Worm (Caenorhabditis elegans) whole organism, late embryonic: ENCODE results near the gene nob-1.

Experiments used
- K02D7.2 ChIP-seq: sonication (generic microtip); optimal IDR thresholded peaks from 2 replicates; lab custom pipeline; 2017; ENCODE audit warnings: mild to moderate bottlenecking, missing genetic modification characterization, missing compliant biosample characterization
- ahr-1 ChIP-seq: sonication (generic microtip); optimal IDR thresholded peaks from 2 replicates; lab custom pipeline; 2016; ENCODE audit warnings: missing genetic modification characterization, missing compliant biosample characterization
- ama-1 ChIP-seq: fragments of 150-350 bp; optimal IDR thresholded peaks from 2 replicates; lab custom pipeline; 2014
- ceh-14 ChIP-seq: sonication (generic microtip); optimal IDR thresholded peaks from 2 replicates; lab custom pipeline; 2016; ENCODE audit warnings: missing genotype, missing genetic modification characterization, missing compliant biosample characterization
- ceh-18 ChIP-seq: sonication (generic microtip); optimal IDR thresholded peaks from 2 replicates; lab custom pipeline; 2016; ENCODE audit warnings: missing genetic modification characterization, missing compliant biosample characterization
- ceh-19 ChIP-seq: fragments of 200-800 bp; sonication (Bioruptor generic); optimal IDR thresholded peaks from 2 replicates; lab custom pipeline; 2018; ENCODE audit warnings: mild to moderate bottlenecking, missing genetic modification characterization, missing compliant biosample characterization
- ceh-2 ChIP-seq: sonication (generic microtip); optimal IDR thresholded peaks from 2 replicates; lab custom pipeline; 2016; ENCODE audit warnings: missing genotype, missing genetic modification characterization, missing compliant biosample characterization
- ceh-22 ChIP-seq: sonication (generic microtip); optimal IDR thresholded peaks from 2 replicates; lab custom pipeline; 2017; ENCODE audit warnings: missing biosample characterization, missing genetic modification characterization
- ceh-45 ChIP-seq: fragments of 200-800 bp; sonication (Bioruptor generic); IDR thresholded peaks from 2 replicates; pipeline ENCODE4 v1.3.6; 2022; ENCODE audit warnings: missing genetic modification reagents, missing genetic modification characterization, missing compliant biosample characterization
- ceh-48 ChIP-seq: sonication (generic microtip); optimal IDR thresholded peaks from 2 replicates; lab custom pipeline; 2016; ENCODE audit warnings: missing genetic modification characterization, inconsistent platforms, missing compliant biosample characterization
- elt-2 ChIP-seq: sonication (generic microtip); optimal IDR thresholded peaks from 2 replicates; lab custom pipeline; 2016; ENCODE audit warnings: missing genetic modification reagents, missing genetic modification characterization, missing compliant biosample characterization
- fkh-10 ChIP-seq: fragments of 150-350 bp; optimal IDR thresholded peaks from 2 replicates; lab custom pipeline; 2014; ENCODE audit warnings: missing biosample characterization, missing genetic modification reagents, missing genetic modification characterization
- gmeb-2 ChIP-seq: sonication (generic microtip); optimal IDR thresholded peaks from 2 replicates; lab custom pipeline; 2016; ENCODE audit warnings: missing genetic modification characterization, inconsistent platforms, missing compliant biosample characterization
- hlh-15 ChIP-seq: sonication (generic microtip); optimal IDR thresholded peaks from 2 replicates; lab custom pipeline; 2016; ENCODE audit warnings: missing genetic modification characterization, missing compliant biosample characterization
- hlh-30 ChIP-seq: sonication (generic microtip); optimal IDR thresholded peaks from 2 replicates; lab custom pipeline; 2017; ENCODE audit warnings: antibody characterized with exemption, missing genetic modification characterization, missing compliant biosample characterization; ENCODE audit not compliant: insufficient read depth
- hlh-8 ChIP-seq: sonication (generic microtip); optimal IDR thresholded peaks from 2 replicates; lab custom pipeline; 2016; ENCODE audit warnings: missing genotype, missing genetic modification characterization, missing compliant biosample characterization
- lim-6 ChIP-seq: sonication (generic microtip); optimal IDR thresholded peaks from 2 replicates; lab custom pipeline; 2016; ENCODE audit warnings: missing genetic modification characterization, missing compliant biosample characterization
- lin-11 ChIP-seq: fragments of 200-800 bp; sonication (Bioruptor generic); optimal IDR thresholded peaks from 2 replicates; lab custom pipeline; 2018; ENCODE audit warnings: mild to moderate bottlenecking, missing genetic modification characterization, missing compliant biosample characterization
- nfya-1 ChIP-seq: sonication (generic microtip); optimal IDR thresholded peaks from 2 replicates; lab custom pipeline; 2017; ENCODE audit warnings: missing genetic modification characterization, mild to moderate bottlenecking, missing compliant biosample characterization, antibody characterized with exemption, moderate library complexity
- nhr-232 ChIP-seq: sonication (generic microtip); optimal IDR thresholded peaks from 2 replicates; lab custom pipeline; 2016; ENCODE audit warnings: missing genetic modification characterization, missing compliant biosample characterization
- odd-2 ChIP-seq: sonication (generic microtip); optimal IDR thresholded peaks from 2 replicates; lab custom pipeline; 2017; ENCODE audit warnings: antibody characterized with exemption, mild to moderate bottlenecking, missing genetic modification characterization, missing compliant biosample characterization
- pha-4 ChIP-seq: fragments of 150-350 bp; optimal IDR thresholded peaks from 2 replicates; lab custom pipeline; 2018; ENCODE audit warnings: missing biosample characterization, missing genetic modification reagents, missing genetic modification characterization
- rnt-1 ChIP-seq: sonication (generic microtip); optimal IDR thresholded peaks from 2 replicates; lab custom pipeline; 2016; ENCODE audit warnings: missing genetic modification characterization, missing compliant biosample characterization
- sdc-2 ChIP-seq: sonication (generic microtip); optimal IDR thresholded peaks from 2 replicates; lab custom pipeline; 2016; ENCODE audit warnings: missing genotype, missing genetic modification characterization, missing compliant biosample characterization
- sox-4 ChIP-seq: sonication (generic microtip); optimal IDR thresholded peaks from 2 replicates; lab custom pipeline; 2017; ENCODE audit warnings: mild to moderate bottlenecking, missing genetic modification characterization, inconsistent platforms, missing compliant biosample characterization
- tbx-2 ChIP-seq: sonication (generic microtip); optimal IDR thresholded peaks from 2 replicates; lab custom pipeline; 2016; ENCODE audit warnings: missing genetic modification characterization, missing compliant biosample characterization
- unc-42 ChIP-seq: sonication (generic microtip); optimal IDR thresholded peaks from 2 replicates; lab custom pipeline; 2016; ENCODE audit warnings: missing genotype, missing genetic modification characterization, missing compliant biosample characterization
- unc-55 ChIP-seq: sonication (generic microtip); optimal IDR thresholded peaks from 2 replicates; lab custom pipeline; 2017; ENCODE audit warnings: missing biosample characterization, missing genetic modification reagents, missing genetic modification characterization
- unc-86 ChIP-seq: sonication (generic microtip); optimal IDR thresholded peaks from 2 replicates; lab custom pipeline; 2016; ENCODE audit warnings: missing genetic modification characterization, missing compliant biosample characterization

nob-1 gene

DNA sequence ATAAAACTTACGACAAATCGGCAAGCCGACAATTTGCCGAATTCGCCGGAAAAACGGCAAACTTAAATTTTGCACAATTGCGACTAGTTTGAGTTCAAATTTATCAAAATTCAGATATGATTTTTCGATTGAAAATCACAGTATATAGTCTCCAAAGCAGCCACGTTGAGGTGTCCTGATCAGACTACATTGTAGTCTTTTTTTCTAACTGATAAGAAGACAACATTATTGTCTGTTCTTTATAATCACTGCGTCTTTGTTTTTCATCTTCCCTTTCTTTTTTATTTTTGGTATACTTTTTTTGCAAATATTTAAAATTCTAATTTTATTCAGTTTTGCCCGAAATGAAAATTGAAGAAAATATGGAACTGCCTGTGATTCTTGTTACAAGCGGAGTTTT is 23.3 kb upstream of the nob-1 start, which contains the start of the genes cest-12 and lonp-2:
cest-12 (minus strand) TSS at position 101 of the 400 bp plus-strand sequence.
lonp-2 (plus strand) TSS at position 334 of the 400 bp plus-strand sequence.
- TF ChIP-seq tbx-2 (tag; lab: Kevin White, UChicago): no peak
- TF ChIP-seq ceh-22 (tag; lab: Kevin White, UChicago): no peak
- no peak for TF ChIP-seq ahr-1 (tag; lab: Kevin White, UChicago)
- TF ChIP-seq lim-6: no peak
- no peak for TF ChIP-seq ama-1 (lab: Kevin White, UChicago)
- no peak for TF ChIP-seq ceh-45 (GFP tag; lab: Robert Waterston, UW)
- TF ChIP-seq nhr-232: no peak
- TF ChIP-seq unc-86: no peak
- TF ChIP-seq rnt-1: no peak
- TF ChIP-seq fkh-10 (GFP tag; lab: Kevin White, UChicago): no peak
- no peak for TF ChIP-seq odd-2 (tag; lab: Kevin White, UChicago)
- TF ChIP-seq ceh-19 (GFP tag; lab: Kevin White, UChicago): no peak
- no peak for TF ChIP-seq sox-4 (tag; lab: Kevin White, UChicago)
- no peak for TF ChIP-seq sdc-2 (tag; lab: Kevin White, UChicago)
- no peak for TF ChIP-seq gmeb-2 (tag; lab: Kevin White, UChicago)
- no peak for TF ChIP-seq hlh-30
- TF ChIP-seq K02D7.2: no peak
- no peak for TF ChIP-seq lin-11 (tag; lab: Kevin White, UChicago)
- no peak for TF ChIP-seq hlh-8 (tag; lab: Kevin White, UChicago)

DNA sequence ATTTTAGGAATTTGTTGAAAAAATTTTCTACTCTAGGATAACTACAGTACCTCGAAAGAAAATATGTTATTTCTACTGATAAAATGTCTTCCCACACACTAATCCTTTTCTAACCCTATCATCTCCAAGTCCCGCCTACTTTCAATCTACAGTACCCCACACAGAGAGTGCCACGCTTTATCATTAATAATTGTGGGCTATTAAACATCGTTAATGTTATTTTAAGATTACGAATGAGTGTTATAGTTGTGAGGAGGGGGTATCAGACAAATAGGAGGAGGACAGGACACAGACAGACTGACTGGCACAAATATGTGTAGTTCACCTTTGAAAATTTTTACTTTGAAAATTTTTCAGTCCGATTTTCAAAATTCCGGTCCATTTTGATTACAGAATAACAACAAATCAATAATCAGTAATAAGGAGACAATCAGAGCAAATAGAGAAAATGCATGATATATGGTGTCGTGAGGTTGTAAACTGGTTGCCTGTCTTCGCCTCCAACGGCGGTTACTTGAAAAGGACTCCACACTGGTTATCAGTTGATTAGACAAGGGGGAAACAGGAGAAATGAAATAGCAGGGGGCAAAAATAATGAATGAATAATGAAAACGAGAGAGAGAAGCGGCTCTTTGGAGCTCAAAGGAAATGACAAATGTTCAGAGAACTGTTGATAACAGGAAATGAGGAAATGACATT is 10.2 kb upstream of the nob-1 start:
- TF ChIP-seq elt-2 (tag; lab: Kevin White, UChicago): peak; percentile 1
- TF ChIP-seq hlh-30: no peak

DNA sequence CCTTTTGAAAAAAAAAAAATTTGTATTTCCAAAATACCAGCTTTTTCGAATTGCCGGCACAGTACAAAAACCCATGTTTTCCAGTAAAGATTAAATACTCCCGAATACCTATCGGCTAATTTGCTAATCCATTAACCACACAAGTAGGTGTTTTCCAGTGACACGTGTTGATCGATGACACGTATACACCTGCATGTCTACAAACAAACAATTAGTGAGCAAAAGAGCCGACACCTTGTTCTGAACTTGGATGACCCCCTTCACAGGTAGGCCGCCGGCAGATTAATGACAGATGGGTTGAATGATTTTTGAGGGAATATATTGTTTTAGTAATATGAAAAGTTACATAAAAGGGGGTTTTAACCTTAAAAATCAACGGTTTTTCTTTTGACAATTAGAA is 8.5 kb upstream of the nob-1 start:
- TF ChIP-seq sdc-2 (tag; lab: Kevin White, UChicago) (no peak), unc-42 (tag; lab: Kevin White, UChicago) (no peak), ceh-48 (no peak), nfya-1 (tag; lab: Kevin White, UChicago) (no peak), elt-2 (tag; lab: Kevin White, UChicago) (no peak), pha-4 (no peak), ceh-19 (GFP tag; lab: Kevin White, UChicago) (no peak), unc-86 (no peak)

DNA sequence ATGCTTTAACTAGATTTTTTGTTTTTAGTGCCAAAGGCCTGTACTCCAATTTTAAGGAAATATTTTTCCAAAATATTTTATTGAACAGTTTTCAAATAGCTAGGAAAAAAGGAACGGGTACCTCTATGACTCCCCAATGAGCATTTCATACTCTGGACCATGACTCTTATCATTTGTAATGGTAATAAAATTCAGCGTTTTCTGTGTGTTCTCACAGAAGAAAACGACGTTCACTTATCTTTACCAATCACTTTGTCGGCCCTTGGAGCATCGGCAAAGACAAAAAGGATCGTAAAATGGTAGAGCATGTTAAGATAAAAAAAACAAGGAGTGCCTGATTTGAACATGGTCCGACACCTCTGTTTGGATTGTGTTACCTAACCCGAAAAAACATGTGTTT is 3.4 kb upstream of the nob-1 start:
- TF ChIP-seq elt-2 (tag; lab: Kevin White, UChicago): peak; percentile 61
- no peak for TF ChIP-seq hlh-30

DNA sequence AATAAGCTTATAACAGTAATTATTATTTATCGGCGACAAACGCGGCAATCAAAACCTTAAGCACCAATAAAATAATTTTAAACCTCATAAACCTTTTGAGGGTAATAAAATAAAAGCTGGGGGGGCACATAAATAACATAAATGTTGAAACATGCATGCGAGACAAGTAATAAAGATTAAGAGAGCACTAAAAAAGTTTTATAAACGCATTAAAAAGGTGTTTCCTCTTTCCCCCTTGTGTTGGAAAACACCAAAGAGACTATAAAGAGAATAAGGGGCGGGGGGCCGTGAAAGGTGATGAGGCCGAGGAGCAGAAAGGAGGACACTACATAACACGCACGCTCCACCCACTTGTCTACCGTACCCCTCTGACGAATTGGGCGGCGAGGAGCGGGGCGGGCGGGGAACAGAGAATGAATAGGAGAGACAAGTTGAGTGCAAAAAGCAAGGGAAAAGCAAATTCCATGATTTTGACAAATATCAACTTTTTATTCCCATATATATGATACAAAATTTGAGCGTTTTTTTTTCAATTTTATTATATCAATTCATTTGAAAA is 712 bp upstream of the nob-1 start:
- TF ChIP-seq elt-2 (tag; lab: Kevin White, UChicago) (peak; percentile 14), ceh-2 (no peak), ceh-18 (no peak), nfya-1 (tag; lab: Kevin White, UChicago) (peak; percentile 92), unc-55 (GFP tag; lab: Kevin White, UChicago) (no peak), tbx-2 (tag; lab: Kevin White, UChicago) (peak; percentile 2)

DNA sequence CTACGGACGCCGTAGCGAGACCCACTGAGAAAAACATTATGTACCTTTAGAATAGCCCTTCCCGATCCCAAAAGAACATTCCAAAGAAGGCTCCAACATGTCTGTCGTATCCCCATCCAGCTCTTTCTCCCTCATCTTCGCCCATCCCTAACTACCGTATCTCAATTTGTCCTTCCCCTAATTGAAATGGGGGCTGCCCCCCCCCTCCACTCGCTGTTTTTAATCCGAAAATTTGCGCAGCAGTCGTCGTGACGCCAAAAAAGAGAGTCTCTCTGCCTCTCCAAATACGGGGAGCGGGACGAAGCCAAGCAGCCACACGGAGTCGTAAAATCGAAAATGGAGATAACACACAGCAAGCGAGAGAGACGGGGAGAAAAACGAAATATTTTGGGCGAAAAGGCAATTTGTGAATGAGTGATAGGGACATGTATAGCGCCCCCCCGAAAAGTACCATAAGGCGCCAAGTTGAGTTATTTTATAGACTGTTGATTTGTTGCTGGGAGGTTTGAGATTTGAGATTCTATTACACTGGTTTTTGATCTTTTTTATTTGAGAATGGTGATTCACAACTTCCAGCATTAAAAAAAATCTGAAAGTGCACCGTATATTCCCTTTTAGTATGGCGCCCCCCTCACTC is 2.0 kb downstream of the nob-1 start:
- TF ChIP-seq hlh-15 (tag; lab: Kevin White, UChicago): no peak
- TF ChIP-seq ceh-14 (tag; lab: Kevin White, UChicago): peak; percentile 61
